Fruit fly (Drosophila melanogaster) whole organism, embryonic: ENCODE results near the gene bark.

Source experiments
- Atf-2 ChIP-seq: fragments of 200-800 bp; sonication (Bioruptor generic); optimal IDR thresholded peaks from 2 replicates; lab custom pipeline; 2016; ENCODE audit warnings: missing biosample characterization, missing genetic modification characterization
- Awh ChIP-seq: fragments of 200-800 bp; sonication (Bioruptor generic); IDR thresholded peaks from 2 replicates; pipeline ENCODE4, ENCODE4 v1.3.6; 2022; ENCODE audit warnings: missing biosample characterization, missing genetic modification characterization
- CG11456 ChIP-seq: fragments of 200-800 bp; sonication (Bioruptor generic); IDR thresholded peaks from 3 replicates; pipeline ENCODE4 v1.3.6; 2022; ENCODE audit warnings: missing biosample characterization, missing genetic modification characterization
- CG11696 ChIP-seq: fragments of 200-800 bp; sonication (Bioruptor generic); IDR thresholded peaks from 2 replicates; pipeline ENCODE4 v1.3.6; 2022; ENCODE audit warnings: missing biosample characterization, missing genetic modification characterization
- CG12659 ChIP-seq: fragments of 200-800 bp; sonication (Bioruptor generic); optimal IDR thresholded peaks from 3 replicates; lab custom pipeline; 2017; ENCODE audit warnings: mild to moderate bottlenecking, missing biosample characterization, missing genetic modification reagents, missing genetic modification characterization
- CG17612 ChIP-seq: fragments of 200-800 bp; sonication (Bioruptor generic); IDR thresholded peaks from 2 replicates; pipeline ENCODE4 v1.3.6; 2022; ENCODE audit warnings: missing biosample characterization, missing genetic modification characterization
- CG17802 ChIP-seq: fragments of 200-800 bp; sonication (Bioruptor generic); optimal IDR thresholded peaks from 2 replicates; lab custom pipeline; 2018; ENCODE audit warnings: missing biosample characterization, mild to moderate bottlenecking, missing genetic modification characterization, moderate library complexity
- CG32772 ChIP-seq: fragments of 200-800 bp; sonication (Bioruptor generic); IDR thresholded peaks from 2 replicates; pipeline ENCODE4 v1.3.6; 2022; ENCODE audit warnings: missing biosample characterization, missing genetic modification characterization
- CG7745 ChIP-seq: fragments of 200-800 bp; sonication (Bioruptor generic); optimal IDR thresholded peaks from 2 replicates; lab custom pipeline; 2018; ENCODE audit warnings: missing biosample characterization, mild to moderate bottlenecking, missing genetic modification characterization, moderate library complexity
- CG8089 ChIP-seq: fragments of 200-800 bp; sonication (Bioruptor generic); optimal IDR thresholded peaks from 3 replicates; lab custom pipeline; 2016; ENCODE audit warnings: missing biosample characterization, missing genetic modification characterization
- CG8290 ChIP-seq, 3 experiments: fragments of 200-800 bp; sonication (Bioruptor generic); optimal IDR thresholded peaks; 2 replicates each; lab custom pipeline; 2016 to 2019; ENCODE audit warnings: missing biosample characterization in 3 of 3, missing genetic modification characterization in 3 of 3, mild to moderate bottlenecking in 2 of 3, moderate library complexity in 1 of 3
- CG9727 ChIP-seq: fragments of 200-800 bp; sonication (Bioruptor generic); optimal IDR thresholded peaks from 3 replicates; lab custom pipeline; 2017; ENCODE audit warnings: missing biosample characterization, mild to moderate bottlenecking, missing genetic modification characterization
- CG9797 ChIP-seq: fragments of 200-800 bp; sonication (Bioruptor generic); optimal IDR thresholded peaks from 3 replicates; lab custom pipeline; 2018; ENCODE audit warnings: missing biosample characterization, mild to moderate bottlenecking, missing genetic modification characterization
- CG9817 ChIP-seq: fragments of 200-800 bp; sonication (Bioruptor generic); optimal IDR thresholded peaks from 2 replicates; lab custom pipeline; 2018; ENCODE audit warnings: missing biosample characterization, mild to moderate bottlenecking, missing genetic modification characterization, moderate library complexity
- Camta ChIP-seq: fragments of 200-800 bp; sonication (Bioruptor generic); optimal IDR thresholded peaks from 2 replicates; lab custom pipeline; 2016; ENCODE audit warnings: missing biosample characterization, missing genetic modification characterization
- CrebB ChIP-seq: fragments of 200-800 bp; sonication (Bioruptor generic); optimal IDR thresholded peaks from 3 replicates; lab custom pipeline; 2018; ENCODE audit warnings: missing biosample characterization, mild to moderate bottlenecking, missing genetic modification characterization
- E2f2 ChIP-seq: fragments of 200-800 bp; sonication (Bioruptor generic); IDR thresholded peaks from 2 replicates; pipeline ENCODE4 v1.3.6; 2022; ENCODE audit warnings: missing biosample characterization, missing genetic modification characterization
- HLH3B ChIP-seq: fragments of 200-800 bp; sonication (Bioruptor generic); IDR thresholded peaks from 2 replicates; pipeline ENCODE4 v1.3.6; 2022; ENCODE audit warnings: missing biosample characterization, missing genetic modification characterization
- HmgD ChIP-seq: fragments of 200-800 bp; sonication (Bioruptor generic); optimal IDR thresholded peaks from 3 replicates; lab custom pipeline; 2016; ENCODE audit warnings: missing biosample characterization, missing genetic modification characterization
- Lhr ChIP-seq: fragments of 200-800 bp; sonication (Bioruptor generic); optimal IDR thresholded peaks from 3 replicates; lab custom pipeline; 2017; ENCODE audit warnings: mild to moderate bottlenecking, missing biosample characterization, missing genetic modification reagents, missing genetic modification characterization
- Mad ChIP-seq: fragments of 200-800 bp; sonication (Bioruptor generic); optimal IDR thresholded peaks from 2 replicates; lab custom pipeline; 2016; ENCODE audit warnings: missing biosample characterization, missing genetic modification characterization
- NC2β ChIP-seq: fragments of 200-800 bp; sonication (Bioruptor generic); optimal IDR thresholded peaks from 2 replicates; lab custom pipeline; 2016; ENCODE audit warnings: missing biosample characterization, missing genetic modification characterization
- NfI ChIP-seq: fragments of 200-800 bp; sonication (Bioruptor generic); optimal IDR thresholded peaks from 3 replicates; lab custom pipeline; 2018; ENCODE audit warnings: missing biosample characterization, mild to moderate bottlenecking, missing genetic modification characterization, moderate library complexity
- Optix ChIP-seq: fragments of 200-800 bp; sonication (Bioruptor generic); IDR thresholded peaks from 3 replicates; pipeline ENCODE4 v1.3.6; 2022; ENCODE audit warnings: missing biosample characterization, missing genetic modification characterization
- Rx ChIP-seq: fragments of 200-800 bp; sonication (Bioruptor generic); IDR thresholded peaks from 2 replicates; pipeline ENCODE4 v1.3.6; 2022; ENCODE audit warnings: missing biosample characterization, missing genetic modification characterization
- Xbp1 ChIP-seq: fragments of 200-800 bp; sonication (Bioruptor generic); optimal IDR thresholded peaks from 3 replicates; lab custom pipeline; 2016; ENCODE audit warnings: missing biosample characterization, mild to moderate bottlenecking, missing genetic modification characterization
- ab ChIP-seq: fragments of 200-800 bp; sonication (Bioruptor generic); optimal IDR thresholded peaks from 2 replicates; lab custom pipeline; 2016; ENCODE audit warnings: missing biosample characterization, missing genetic modification characterization
- aop ChIP-seq: fragments of 200-800 bp; sonication (Bioruptor generic); IDR thresholded peaks from 2 replicates; pipeline ENCODE4 v1.3.6; 2022; ENCODE audit warnings: missing biosample characterization, missing genetic modification characterization
- ci ChIP-seq: fragments of 200-800 bp; sonication (Bioruptor generic); IDR thresholded peaks from 3 replicates; pipeline ENCODE4 v1.3.6; 2022; ENCODE audit warnings: missing biosample characterization, missing genetic modification characterization
- dimm ChIP-seq: fragments of 200-800 bp; sonication (Bioruptor generic); IDR thresholded peaks from 2 replicates; pipeline ENCODE4 v1.3.6; 2022; ENCODE audit warnings: missing biosample characterization, missing genetic modification characterization
- eve ChIP-seq, 2 experiments: fragments of >200 bp; optimal IDR thresholded peaks; 2 replicates each; lab custom pipeline; 2017; ENCODE audit warnings: missing biosample characterization in 2 of 2, missing genetic modification characterization in 2 of 2
- eyg ChIP-seq: fragments of 200-800 bp; sonication (Bioruptor generic); optimal IDR thresholded peaks from 3 replicates; lab custom pipeline; 2016; ENCODE audit warnings: missing biosample characterization, missing genetic modification characterization
- fu2 ChIP-seq: fragments of 200-800 bp; sonication (Bioruptor generic); optimal IDR thresholded peaks from 2 replicates; lab custom pipeline; 2016; ENCODE audit warnings: missing biosample characterization, missing genetic modification characterization
- jigr1 ChIP-seq: fragments of 200-800 bp; sonication (Bioruptor generic); IDR thresholded peaks from 3 replicates; pipeline ENCODE4 v1.3.6; 2022; ENCODE audit warnings: missing biosample characterization, missing genetic modification characterization
- kah ChIP-seq: fragments of 200-800 bp; sonication (Bioruptor generic); optimal IDR thresholded peaks from 2 replicates; lab custom pipeline; 2018; ENCODE audit warnings: missing biosample characterization, mild to moderate bottlenecking, missing genetic modification characterization
- lab ChIP-seq: fragments of 200-800 bp; sonication (Bioruptor generic); optimal IDR thresholded peaks from 3 replicates; lab custom pipeline; 2017; ENCODE audit warnings: missing biosample characterization, missing genetic modification characterization, mild to moderate bottlenecking, moderate library complexity, missing genetic modification reagents
- odd ChIP-seq: fragments of 200-800 bp; sonication (Bioruptor generic); optimal IDR thresholded peaks from 2 replicates; lab custom pipeline; 2017; ENCODE audit warnings: missing biosample characterization, mild to moderate bottlenecking, missing genetic modification characterization
- pfk ChIP-seq: fragments of 200-800 bp; sonication (Bioruptor generic); optimal IDR thresholded peaks from 2 replicates; lab custom pipeline; 2018; ENCODE audit warnings: missing biosample characterization, mild to moderate bottlenecking, missing genetic modification characterization, moderate library complexity
- prd ChIP-seq, 3 experiments: fragments of >200 bp in 2 of 3; fragments of 200-800 bp in 1 of 3; sonication (Bioruptor generic) in 1 of 3; optimal IDR thresholded peaks in 2 of 3; IDR thresholded peaks in 1 of 3; 2 replicates in 2 of 3; 3 replicates in 1 of 3; pipeline versions ENCODE4 v1.3.6 to Lab custom; 2017 to 2022; ENCODE audit warnings: missing biosample characterization in 1 of 3, missing genetic modification characterization in 1 of 3
- psq ChIP-seq: fragments of 200-800 bp; sonication (Bioruptor generic); optimal IDR thresholded peaks from 2 replicates; lab custom pipeline; 2017; ENCODE audit warnings: missing biosample characterization, missing genetic modification characterization
- pzg ChIP-seq: fragments of 200-800 bp; sonication (Bioruptor generic); optimal IDR thresholded peaks from 3 replicates; lab custom pipeline; 2018; ENCODE audit warnings: missing biosample characterization, mild to moderate bottlenecking, missing genetic modification characterization, moderate library complexity
- sens ChIP-seq: fragments of 200-800 bp; sonication (Bioruptor generic); peaks from one replicate; lab custom pipeline; 2016; ENCODE audit warnings: missing biosample characterization, missing genetic modification characterization
- sug ChIP-seq: fragments of 200-800 bp; optimal IDR thresholded peaks from 2 replicates; lab custom pipeline; 2019; ENCODE audit warnings: missing biosample characterization, mild to moderate bottlenecking, missing genetic modification characterization, moderate library complexity
- tgo ChIP-seq: fragments of 200-800 bp; sonication (Bioruptor generic); IDR thresholded peaks from 3 replicates; pipeline ENCODE4 v1.3.6; 2022; ENCODE audit warnings: missing biosample characterization, missing genetic modification characterization
- tna ChIP-seq: fragments of 200-800 bp; sonication (Bioruptor generic); IDR thresholded peaks from 2 replicates; pipeline ENCODE4 v1.3.6; 2022; ENCODE audit warnings: missing biosample characterization, missing genetic modification characterization; ENCODE audit not compliant: partially characterized antibody
- trem ChIP-seq: fragments of 200-800 bp; optimal IDR thresholded peaks from 3 replicates; lab custom pipeline; 2019; ENCODE audit warnings: missing biosample characterization, mild to moderate bottlenecking, missing genetic modification characterization, moderate library complexity
- vfl ChIP-seq: fragments of 200-800 bp; sonication (Bioruptor generic); optimal IDR thresholded peaks from 2 replicates; lab custom pipeline; 2016; ENCODE audit warnings: missing biosample characterization, missing genetic modification characterization
- wor ChIP-seq: fragments of 200-800 bp; sonication (Bioruptor generic); IDR thresholded peaks from 2 replicates; pipeline ENCODE4 v1.3.6; 2022; ENCODE audit warnings: missing biosample characterization, missing genetic modification characterization

The bark gene

dm6 chr2L:3771109-3772067, 15.6 kb upstream of the bark start, which contains the start of gene bowl:
Gene bowl (plus strand): TSS chr2L:3771700.
- TF ChIP-seq pzg (no peak), CG11696 (peak; percentile 90), CrebB (peak; percentile 96), Atf-2 (peak; percentile 94), aop (GFP tag; lab: Robert Waterston, UW) (no peak), eve (GFP tag; optimal IDR thresholded peaks at IDR 0.05; lab: Kevin White, UChicago) (peak; percentile 98), fu2 (peak; percentile 87), Mad (GFP tag; lab: Kevin White, UChicago) (peak; percentile 92), lab (peak; percentile 93), Optix (GFP tag; lab: Robert Waterston, UW) (peak; percentile 83), Rx (GFP tag; lab: Robert Waterston, UW) (peak; percentile 86), CG9727 (GFP tag; lab: Kevin White, UChicago) (peak; percentile 97), CG32772 (peak; percentile 95), HmgD (GFP tag; lab: Kevin White, UChicago) (peak; percentile 67), CG17612 (GFP tag; lab: Robert Waterston, UW) (peak; percentile 90), psq (GFP tag; lab: Kevin White, UChicago) (peak; percentile 91), prd (optimal IDR thresholded peaks at IDR 0.05; lab: Kevin White, UChicago) (no peak), prd (GFP tag; IDR thresholded peaks at IDR 0.05; lab: Robert Waterston, UW) (peak; percentile 98), CG9817 (tag; lab: Kevin White, UChicago) (peak; percentile 89), ab (GFP tag; lab: Kevin White, UChicago) (peak; percentile 80), CG8089 (peak; percentile 90), HLH3B (GFP tag; lab: Robert Waterston, UW) (peak; percentile 96), vfl (GFP tag; lab: Kevin White, UChicago) (peak; percentile 89), dimm (GFP tag; lab: Robert Waterston, UW) (peak; percentile 94), E2f2 (GFP tag; lab: Robert Waterston, UW) (peak; percentile 84), jigr1 (GFP tag; lab: Robert Waterston, UW) (peak; percentile 91; the same call in 2 of the 3 replicates), tgo (GFP tag; lab: Robert Waterston, UW) (peak; percentile 98), sug (peak; percentile 66), CG9797 (peak; percentile 10), odd (GFP tag; lab: Kevin White, UChicago) (peak; percentile 92), Xbp1 (GFP tag; lab: Kevin White, UChicago) (peak; percentile 93), Lhr (GFP tag; lab: Kevin White, UChicago) (peak; percentile 92), CG17802 (peak; percentile 57), CG11456 (GFP tag; lab: Robert Waterston, UW) (peak; percentile 88), NC2β (GFP tag; lab: Kevin White, UChicago) (peak; percentile 94), trem (peak; percentile 90), eyg (GFP tag; lab: Kevin White, UChicago) (peak; percentile 75), CG7745 (tag; lab: Kevin White, UChicago) (peak; percentile 91), Camta (GFP tag; lab: Kevin White, UChicago) (peak; percentile 96), Awh (GFP tag; lab: Robert Waterston, UW) (peak; percentile 97), pfk (GFP tag; lab: Kevin White, UChicago) (no peak), CG8290 (GFP tag; optimal IDR thresholded peaks at IDR 0.05; lab: Kevin White, UChicago) (peak; percentile 94), CG8290 (tag; optimal IDR thresholded peaks at IDR 0.05; lab: Kevin White, UChicago) (peak; percentile 48 to 71), wor (peak; percentile 95), CG12659 (GFP tag; lab: Kevin White, UChicago) (peak; percentile 97), kah (GFP tag; lab: Kevin White, UChicago) (peak; percentile 53), sens (peak; percentile 99), tna (GFP tag; lab: Robert Waterston, UW) (no peak), ci (GFP tag; lab: Robert Waterston, UW) (peak; percentile 95), NfI (peak; percentile 91)
